Fruit fly (Drosophila melanogaster) whole organism, adult: ENCODE data around the gene CG7115.

Experiments used
- CG11617 ChIP-seq: fragments of 200-800 bp; sonication (Bioruptor generic); optimal IDR thresholded peaks from 2 replicates; lab custom pipeline; 2017; ENCODE audit warnings: mild to moderate bottlenecking, missing biosample characterization, missing genetic modification reagents, missing genetic modification characterization
- CG12768 ChIP-seq: fragments of 200-800 bp; sonication (Bioruptor generic); optimal IDR thresholded peaks from 2 replicates; lab custom pipeline; 2017; ENCODE audit warnings: missing biosample characterization, missing genetic modification characterization, mild to moderate bottlenecking, moderate library complexity, missing genetic modification reagents
- CG14711 ChIP-seq: fragments of 200-800 bp; sonication (Bioruptor generic); optimal IDR thresholded peaks from 2 replicates; lab custom pipeline; 2018; ENCODE audit warnings: missing biosample characterization, mild to moderate bottlenecking, missing genetic modification characterization, moderate library complexity
- CG1620 ChIP-seq: fragments of 200-800 bp; sonication (Bioruptor generic); optimal IDR thresholded peaks from 2 replicates; lab custom pipeline; 2016; ENCODE audit warnings: missing biosample characterization, missing genetic modification characterization
- CG33017 ChIP-seq: fragments of 200-800 bp; sonication (Bioruptor generic); optimal IDR thresholded peaks from 2 replicates; lab custom pipeline; 2018; ENCODE audit warnings: missing biosample characterization, mild to moderate bottlenecking, missing genetic modification characterization, moderate library complexity
- CG5204 ChIP-seq: fragments of 200-800 bp; sonication (Bioruptor generic); optimal IDR thresholded peaks from 2 replicates; lab custom pipeline; 2016; ENCODE audit warnings: missing biosample characterization, missing genetic modification characterization
- CG7045 ChIP-seq: fragments of 200-800 bp; sonication (Bioruptor generic); optimal IDR thresholded peaks from 2 replicates; lab custom pipeline; 2017; ENCODE audit warnings: missing biosample characterization, mild to moderate bottlenecking, missing genetic modification characterization
- CG7101 ChIP-seq: fragments of 200-800 bp; sonication (Bioruptor generic); optimal IDR thresholded peaks from 2 replicates; lab custom pipeline; 2018; ENCODE audit warnings: missing biosample characterization, mild to moderate bottlenecking, missing genetic modification characterization, moderate library complexity
- Clk ChIP-seq: fragments of 200-800 bp; sonication (Bioruptor generic); optimal IDR thresholded peaks from 2 replicates; lab custom pipeline; 2017; ENCODE audit warnings: missing biosample characterization, missing genetic modification characterization
- Crg-1 ChIP-seq: fragments of 200-800 bp; sonication (Bioruptor generic); optimal IDR thresholded peaks from 2 replicates; lab custom pipeline; 2016; ENCODE audit warnings: missing biosample characterization, missing genetic modification characterization
- Hr96 ChIP-seq: fragments of 200-800 bp; sonication (Bioruptor generic); optimal IDR thresholded peaks from 2 replicates; lab custom pipeline; 2016; ENCODE audit warnings: missing biosample characterization, missing genetic modification characterization
- Mnt ChIP-seq: fragments of 200-800 bp; sonication (Bioruptor generic); optimal IDR thresholded peaks from 2 replicates; lab custom pipeline; 2016; ENCODE audit warnings: missing biosample characterization, mild to moderate bottlenecking, missing genetic modification characterization
- bab1 ChIP-seq: fragments of 200-800 bp; sonication (Bioruptor generic); optimal IDR thresholded peaks from 3 replicates; lab custom pipeline; 2019; ENCODE audit warnings: missing biosample characterization, mild to moderate bottlenecking, missing genetic modification characterization, moderate library complexity
- cic ChIP-seq: fragments of 200-800 bp; sonication (Bioruptor generic); optimal IDR thresholded peaks from 2 replicates; lab custom pipeline; 2017; ENCODE audit warnings: missing biosample characterization, mild to moderate bottlenecking, missing genetic modification characterization, moderate library complexity
- cnc ChIP-seq, 2 experiments: fragments of >200 bp; optimal IDR thresholded peaks; 2 replicates each; lab custom pipeline; 2017
- kay ChIP-seq: fragments of 200-800 bp; sonication (Bioruptor generic); peaks from one replicate; lab custom pipeline; 2016; ENCODE audit warnings: missing biosample characterization, missing genetic modification characterization, borderline replicate concordance
- ovo ChIP-seq: fragments of 200-800 bp; sonication (Bioruptor generic); optimal IDR thresholded peaks from 2 replicates; lab custom pipeline; 2016; ENCODE audit warnings: missing biosample characterization, missing genetic modification characterization
- pad ChIP-seq: fragments of 200-800 bp; sonication (Bioruptor generic); optimal IDR thresholded peaks from 3 replicates; lab custom pipeline; 2017; ENCODE audit warnings: missing biosample characterization, missing genetic modification characterization, mild to moderate bottlenecking, moderate library complexity, missing genetic modification reagents
- tj ChIP-seq: fragments of 200-800 bp; sonication (Bioruptor generic); optimal IDR thresholded peaks from 3 replicates; lab custom pipeline; 2017; ENCODE audit warnings: missing biosample characterization, mild to moderate bottlenecking, missing genetic modification characterization, moderate library complexity
- toe ChIP-seq: fragments of 200-800 bp; sonication (Bioruptor generic); optimal IDR thresholded peaks from 2 replicates; lab custom pipeline; 2016; ENCODE audit warnings: missing biosample characterization, missing genetic modification characterization

CG7115 gene

dm6 chr2L:7820851-7821250 lies at the start of gene CG7115:
CG7115 (plus strand) TSS chr2L:7821151.
- TF ChIP-seq bab1 = no peak

dm6 chr2L:7771891-7772290 lies 49.1 kb upstream of the CG7115 start:
- TF ChIP-seq cic = no peak
- TF ChIP-seq CG1620 = no peak
- no peak for TF ChIP-seq kay
- TF ChIP-seq CG11617 (GFP tag; lab: Kevin White, UChicago) = no peak
- TF ChIP-seq CG14711 (tag; lab: Kevin White, UChicago) = no peak
- no peak for TF ChIP-seq CG7101 (tag; lab: Kevin White, UChicago)

- no peak for TF ChIP-seq cnc (optimal IDR thresholded peaks at IDR 0.05; lab: Kevin White, UChicago)
- peak; percentile 65 for TF ChIP-seq cic
- TF ChIP-seq pad (GFP tag; lab: Kevin White, UChicago) = no peak
- no peak for TF ChIP-seq CG5204 (GFP tag; lab: Kevin White, UChicago)
- peak; percentile 0 for TF ChIP-seq CG7101 (tag; lab: Kevin White, UChicago)
- TF ChIP-seq tj (GFP tag; lab: Kevin White, UChicago) = no peak
- no peak for TF ChIP-seq CG12768 (GFP tag; lab: Kevin White, UChicago)
- peak; percentile 53 for TF ChIP-seq CG7045
- no peak for TF ChIP-seq ovo
- TF ChIP-seq Crg-1 (GFP tag; lab: Kevin White, UChicago) = no peak
- TF ChIP-seq Clk (GFP tag; lab: Kevin White, UChicago) = no peak
These were observed 45.7 kb upstream of the CG7115 start for dm6 chr2L:7775260-7775659.

dm6 chr2L:7777979-7778692 lies 42.8 kb upstream of the CG7115 start, which contains the start of gene CG7179:
CG7179 (minus strand) TSS chr2L:7778029.
- TF ChIP-seq ovo (no peak), toe (no peak), kay (no peak), CG7101 (tag; lab: Kevin White, UChicago) (no peak), Mnt (GFP tag; lab: Kevin White, UChicago) (no peak)

dm6 chr2L:7779785-7780184 lies 41.2 kb upstream of the CG7115 start, which contains the start of gene Uro:
Uro (plus strand) TSS chr2L:7780085.
- TF ChIP-seq kay (peak; percentile 41), cic (peak; percentile 28), CG33017 (no peak)

- TF ChIP-seq kay (no peak), cnc (optimal IDR thresholded peaks at IDR 0.05; lab: Kevin White, UChicago) (no peak), Crg-1 (GFP tag; lab: Kevin White, UChicago) (no peak), pad (GFP tag; lab: Kevin White, UChicago) (no peak), CG1620 (no peak), CG12768 (GFP tag; lab: Kevin White, UChicago) (no peak), cic (no peak), Mnt (GFP tag; lab: Kevin White, UChicago) (no peak)
These were observed 39.8 kb upstream of the CG7115 start, which contains the start of gene CG7164 for dm6 chr2L:7781165-7781564. CG7164 (plus strand) TSS chr2L:7781465.

- no peak for TF ChIP-seq ovo
- TF ChIP-seq toe = no peak
- TF ChIP-seq pad (GFP tag; lab: Kevin White, UChicago) = peak; percentile 34
- TF ChIP-seq cic = no peak
- no peak for TF ChIP-seq CG14711 (tag; lab: Kevin White, UChicago)
- peak; percentile 22 for TF ChIP-seq bab1
- peak; percentile 55 for TF ChIP-seq CG11617 (GFP tag; lab: Kevin White, UChicago)
- TF ChIP-seq kay = no peak
- no peak for TF ChIP-seq Clk (GFP tag; lab: Kevin White, UChicago)
- TF ChIP-seq cnc (optimal IDR thresholded peaks at IDR 0.05; lab: Kevin White, UChicago) = no peak
- no peak for TF ChIP-seq Crg-1 (GFP tag; lab: Kevin White, UChicago)
- no peak for TF ChIP-seq Hr96
- TF ChIP-seq tj (GFP tag; lab: Kevin White, UChicago) = peak; percentile 14
- no peak for TF ChIP-seq Mnt (GFP tag; lab: Kevin White, UChicago)
- TF ChIP-seq CG7101 (tag; lab: Kevin White, UChicago) = peak; percentile 40
- TF ChIP-seq CG1620 = no peak
- TF ChIP-seq CG12768 (GFP tag; lab: Kevin White, UChicago) = peak; percentile 24
- TF ChIP-seq CG33017 = no peak
- TF ChIP-seq CG7045 = peak; percentile 40
- TF ChIP-seq CG5204 (GFP tag; lab: Kevin White, UChicago) = peak; percentile 10
These were observed 38.1 kb upstream of the CG7115 start, which contains the start of gene Brd7-9 for dm6 chr2L:7782788-7783401. Brd7-9 (plus strand) TSS chr2L:7782865.
